Worm (Caenorhabditis elegans) whole organism, L4 larva: Measurements from ENCODE around the gene D1086.1.
A peak's percentile ranks its signal among the peaks of the same experiment; 100 is the strongest.

ENCODE experiments used
- F10B5.3 ChIP-seq: sonication (generic microtip); optimal IDR thresholded peaks from 2 replicates; lab custom pipeline; 2016; ENCODE audit warnings: mild to moderate bottlenecking, missing genetic modification characterization, missing compliant biosample characterization
- F37D6.2 ChIP-seq: sonication (generic microtip); optimal IDR thresholded peaks from 2 replicates; lab custom pipeline; 2016; ENCODE audit warnings: mild to moderate bottlenecking, missing genetic modification characterization, missing compliant biosample characterization
- F49E8.2 ChIP-seq: sonication (generic microtip); optimal IDR thresholded peaks from 2 replicates; lab custom pipeline; 2016; ENCODE audit warnings: missing compliant biosample characterization, mild to moderate bottlenecking, missing genetic modification characterization, borderline replicate concordance
- R02D3.7 ChIP-seq: fragments of 150-350 bp; sonication (generic microtip); optimal IDR thresholded peaks from 3 replicates; lab custom pipeline; 2014; ENCODE audit warnings: missing biosample characterization, missing genetic modification characterization
- T26A8.4 ChIP-seq: fragments of 200-800 bp; sonication (Bioruptor generic); IDR thresholded peaks from 2 replicates; pipeline ENCODE4 v1.3.6; 2022; ENCODE audit warnings: missing genetic modification characterization, missing compliant biosample characterization
- Y5F2A.4 ChIP-seq: fragments of 200-800 bp; sonication (Bioruptor generic); optimal IDR thresholded peaks from 2 replicates; lab custom pipeline; 2018; ENCODE audit warnings: mild to moderate bottlenecking, missing genetic modification characterization, missing compliant biosample characterization
- ZK337.2 ChIP-seq: fragments of 200-800 bp; sonication (Bioruptor generic); IDR thresholded peaks from 2 replicates; pipeline ENCODE4 v1.3.6; 2022; ENCODE audit warnings: missing genetic modification reagents, missing genetic modification characterization, missing compliant biosample characterization
- aha-1 ChIP-seq: fragments of 150-350 bp; peaks from one replicate; lab custom pipeline; 2014; ENCODE audit warnings: missing biosample characterization, missing genetic modification characterization
- ama-1 ChIP-seq: fragments of 150-350 bp; optimal IDR thresholded peaks from 2 replicates; lab custom pipeline; 2014; ENCODE audit warnings: inconsistent platforms, mixed read lengths
- ctbp-1 ChIP-seq: fragments of 200-800 bp; sonication (Bioruptor generic); IDR thresholded peaks from 2 replicates; pipeline ENCODE4 v1.3.6; 2022; ENCODE audit warnings: missing genetic modification reagents, missing genetic modification characterization, missing compliant biosample characterization
- dmd-6 ChIP-seq: fragments of 200-800 bp; sonication (Bioruptor generic); IDR thresholded peaks from 2 replicates; pipeline ENCODE4 v1.3.6; 2022; ENCODE audit warnings: missing genetic modification reagents, missing genetic modification characterization, missing compliant biosample characterization
- dmd-8 ChIP-seq: fragments of 200-800 bp; sonication (Bioruptor generic); IDR thresholded peaks from 2 replicates; pipeline ENCODE4 v1.3.6; 2022; ENCODE audit warnings: missing genetic modification characterization, missing compliant biosample characterization
- dmd-9 ChIP-seq: fragments of 200-800 bp; sonication (Bioruptor generic); IDR thresholded peaks from 2 replicates; pipeline ENCODE4 v1.3.6; 2022; ENCODE audit warnings: missing genetic modification reagents, missing genetic modification characterization, missing compliant biosample characterization
- duxl-1 ChIP-seq: sonication (generic microtip); optimal IDR thresholded peaks from 2 replicates; lab custom pipeline; 2016; ENCODE audit warnings: mild to moderate bottlenecking, missing genetic modification characterization, moderate library complexity, missing compliant biosample characterization; ENCODE audit not compliant: poor library complexity
- dve-1 ChIP-seq: sonication (generic microtip); optimal IDR thresholded peaks from 2 replicates; lab custom pipeline; 2017; ENCODE audit warnings: antibody characterized with exemption, mild to moderate bottlenecking, missing genetic modification characterization, missing compliant biosample characterization; ENCODE audit not compliant: insufficient read depth
- egl-27 ChIP-seq: sonication (generic microtip); optimal IDR thresholded peaks from 3 replicates; lab custom pipeline; 2017; ENCODE audit warnings: missing biosample characterization, missing genetic modification reagents, missing genetic modification characterization
- fkh-10 ChIP-seq: fragments of 150-350 bp; optimal IDR thresholded peaks from 2 replicates; lab custom pipeline; 2014; ENCODE audit warnings: missing biosample characterization, missing genetic modification reagents, missing genetic modification characterization
- fos-1 ChIP-seq: fragments of 150-350 bp; optimal IDR thresholded peaks from 2 replicates; lab custom pipeline; 2014; ENCODE audit warnings: missing biosample characterization, missing genetic modification characterization
- gei-8 ChIP-seq: fragments of 200-800 bp; sonication (Bioruptor generic); optimal IDR thresholded peaks from 2 replicates; lab custom pipeline; 2018; ENCODE audit warnings: mild to moderate bottlenecking, missing genetic modification characterization, missing compliant biosample characterization
- hif-1 ChIP-seq, 2 experiments: sonication (generic microtip); optimal IDR thresholded peaks; 2 replicates each; lab custom pipeline; 2016 to 2017; ENCODE audit warnings: missing compliant biosample characterization in 2 of 2, missing genetic modification characterization in 2 of 2, missing genetic modification reagents in 2 of 2, missing genotype in 2 of 2, mild to moderate bottlenecking in 1 of 2
- hlh-30 ChIP-seq: sonication (generic microtip); optimal IDR thresholded peaks from 2 replicates; lab custom pipeline; 2017; ENCODE audit warnings: antibody characterized with exemption, mild to moderate bottlenecking, missing genetic modification characterization, missing compliant biosample characterization; ENCODE audit not compliant: insufficient read depth
- lim-7 ChIP-seq: fragments of 200-800 bp; sonication (Bioruptor generic); IDR thresholded peaks from 2 replicates; pipeline ENCODE4 v1.3.6; 2022; ENCODE audit warnings: missing genetic modification characterization, missing compliant biosample characterization
- lin-1 ChIP-seq: fragments of 200-800 bp; sonication (Bioruptor generic); IDR thresholded peaks from 2 replicates; pipeline ENCODE4 v1.3.6; 2022; ENCODE audit warnings: missing genetic modification reagents, missing genetic modification characterization, missing compliant biosample characterization
- lin-15B ChIP-seq: fragments of 150-350 bp; sonication (generic microtip); optimal IDR thresholded peaks from 3 replicates; lab custom pipeline; 2014; ENCODE audit warnings: missing biosample characterization, missing genetic modification characterization
- lin-39 ChIP-seq: fragments of 150-350 bp; optimal IDR thresholded peaks from 2 replicates; lab custom pipeline; 2014; ENCODE audit warnings: missing biosample characterization, missing genetic modification reagents, missing genetic modification characterization
- madf-5 ChIP-seq, 2 experiments: fragments of 200-800 bp; sonication (Bioruptor generic); IDR thresholded peaks; 2 replicates each; pipeline ENCODE4 v1.3.6; 2022; ENCODE audit warnings: missing compliant biosample characterization in 2 of 2, missing genetic modification characterization in 2 of 2
- madf-9 ChIP-seq: fragments of 200-800 bp; sonication (Bioruptor generic); conservative IDR thresholded peaks from 2 replicates; pipeline ENCODE4 v1.3.6; 2022; ENCODE audit warnings: missing genetic modification reagents, missing genetic modification characterization, missing compliant biosample characterization
- mdl-1 ChIP-seq, 2 experiments: fragments of 150-350 bp in 1 of 2; sonication (generic microtip) in 1 of 2; optimal IDR thresholded peaks; 2 replicates each; lab custom pipeline; 2014 to 2017; ENCODE audit warnings: missing biosample characterization in 2 of 2, missing genetic modification characterization in 2 of 2
- mes-2 ChIP-seq: sonication (generic microtip); optimal IDR thresholded peaks from 2 replicates; lab custom pipeline; 2016; ENCODE audit warnings: missing genotype, mild to moderate bottlenecking, missing genetic modification characterization, missing compliant biosample characterization; ENCODE audit not compliant: poor library complexity, severe bottlenecking
- nhr-11 ChIP-seq: fragments of 150-350 bp; optimal IDR thresholded peaks from 2 replicates; lab custom pipeline; 2014; ENCODE audit warnings: missing biosample characterization, missing genetic modification characterization
- nhr-237 ChIP-seq: sonication (generic microtip); optimal IDR thresholded peaks from 2 replicates; lab custom pipeline; 2017; ENCODE audit warnings: missing biosample characterization, missing genetic modification characterization
- nhr-25 ChIP-seq: sonication (generic microtip); optimal IDR thresholded peaks from 2 replicates; lab custom pipeline; 2017; ENCODE audit warnings: missing genetic modification characterization, mild to moderate bottlenecking, missing compliant biosample characterization, antibody characterized with exemption, moderate library complexity, borderline replicate concordance; ENCODE audit not compliant: insufficient read depth
- nhr-28 ChIP-seq: fragments of 150-350 bp; optimal IDR thresholded peaks from 2 replicates; lab custom pipeline; 2014; ENCODE audit warnings: missing biosample characterization, missing genetic modification characterization
- nhr-42 ChIP-seq: fragments of 200-800 bp; sonication (Bioruptor generic); IDR thresholded peaks from 2 replicates; pipeline ENCODE4 v1.3.6; 2022; ENCODE audit warnings: missing genetic modification characterization, missing compliant biosample characterization
- nhr-76 ChIP-seq: fragments of 150-350 bp; optimal IDR thresholded peaks from 2 replicates; lab custom pipeline; 2014; ENCODE audit warnings: missing biosample characterization, missing genetic modification characterization
- pha-4 ChIP-seq, 2 experiments: fragments of 150-350 bp in 1 of 2; fragments of 200-800 bp in 1 of 2; sonication (Bioruptor generic) in 1 of 2; IDR thresholded peaks in 1 of 2; optimal IDR thresholded peaks in 1 of 2; 2 replicates each; pipeline versions ENCODE4 v1.3.6 to Lab custom; 2014 to 2022; ENCODE audit warnings: missing genetic modification characterization in 2 of 2, missing genetic modification reagents in 2 of 2, missing biosample characterization in 1 of 2, missing compliant biosample characterization in 1 of 2
- php-3 ChIP-seq: fragments of 200-800 bp; sonication (Bioruptor generic); IDR thresholded peaks from 2 replicates; pipeline ENCODE4 v1.3.6; 2022; ENCODE audit warnings: missing genetic modification reagents, missing genetic modification characterization, missing compliant biosample characterization
- sdz-12 ChIP-seq: fragments of 200-800 bp; sonication (Bioruptor generic); optimal IDR thresholded peaks from 2 replicates; lab custom pipeline; 2018; ENCODE audit warnings: mild to moderate bottlenecking, missing genetic modification characterization, missing compliant biosample characterization
- snpc-4 ChIP-seq: fragments of 150-350 bp; optimal IDR thresholded peaks from 2 replicates; lab custom pipeline; 2014; ENCODE audit warnings: missing biosample characterization, missing genetic modification characterization
- tag-97 ChIP-seq: fragments of 200-800 bp; sonication (Bioruptor generic); IDR thresholded peaks from 2 replicates; pipeline ENCODE4 v1.3.6; 2022; ENCODE audit warnings: missing genetic modification characterization, missing compliant biosample characterization
- unc-130 ChIP-seq: sonication (generic microtip); optimal IDR thresholded peaks from 2 replicates; lab custom pipeline; 2016; ENCODE audit warnings: missing genetic modification reagents, missing genetic modification characterization, missing compliant biosample characterization
- unc-62 ChIP-seq, 3 experiments: fragments of 150-350 bp in 1 of 3; sonication (generic microtip); optimal IDR thresholded peaks in 2 of 3; peaks in 1 of 3; 1 replicate in 1 of 3; 2 replicates in 2 of 3; lab custom pipeline; 2014 to 2017; ENCODE audit warnings: missing biosample characterization in 3 of 3, missing genetic modification characterization in 3 of 3, missing genetic modification reagents in 3 of 3, missing genotype in 1 of 3
- vab-7 ChIP-seq: fragments of 200-800 bp; sonication (Bioruptor generic); IDR thresholded peaks from 2 replicates; pipeline ENCODE4 v1.3.6; 2022; ENCODE audit warnings: missing genetic modification reagents, missing genetic modification characterization, missing compliant biosample characterization
- zag-1 ChIP-seq: fragments of 150-350 bp; optimal IDR thresholded peaks from 2 replicates; lab custom pipeline; 2014; ENCODE audit warnings: missing biosample characterization, missing genetic modification characterization
- zfp-2 ChIP-seq: sonication (generic microtip); optimal IDR thresholded peaks from 2 replicates; lab custom pipeline; 2016; ENCODE audit warnings: mild to moderate bottlenecking, missing genetic modification characterization, missing compliant biosample characterization
- zip-11 ChIP-seq: fragments of 200-800 bp; sonication (Bioruptor generic); IDR thresholded peaks from 2 replicates; pipeline ENCODE4 v1.3.6; 2022; ENCODE audit warnings: missing genetic modification characterization, missing compliant biosample characterization
- zip-2 ChIP-seq: fragments of 150-350 bp; optimal IDR thresholded peaks from 2 replicates; lab custom pipeline; 2014; ENCODE audit warnings: missing biosample characterization, missing genetic modification characterization

The D1086.1 gene

ce11 chrV:14088051-14088450 is 10.6 kb upstream of the D1086.1 start, which contains the start of gene D1086.19:
Gene D1086.19 (plus strand): TSS chrV:14088351.
- TF ChIP-seq ZK337.2 (no peak), dmd-6 (GFP tag; lab: Robert Waterston, UW) (no peak), nhr-76 (tag; lab: Kevin White, UChicago) (no peak), lin-15B (no peak), fkh-10 (GFP tag; lab: Kevin White, UChicago) (no peak), madf-9 (no peak), gei-8 (GFP tag; lab: Kevin White, UChicago) (no peak), F49E8.2 (tag; lab: Kevin White, UChicago) (no peak), unc-130 (GFP tag; lab: Kevin White, UChicago) (no peak), pha-4 (GFP tag; IDR thresholded peaks at IDR 0.05; lab: Robert Waterston, UW) (no peak), pha-4 (tag; optimal IDR thresholded peaks at IDR 0.05; lab: Kevin White, UChicago) (no peak), nhr-25 (tag; lab: Kevin White, UChicago) (no peak), zip-11 (GFP tag; lab: Robert Waterston, UW) (no peak), lim-7 (GFP tag; lab: Robert Waterston, UW) (no peak), ama-1 (lab: Kevin White, UChicago) (no peak), nhr-11 (tag; lab: Kevin White, UChicago) (no peak), egl-27 (tag; lab: Kevin White, UChicago) (no peak), mes-2 (tag; lab: Kevin White, UChicago) (no peak), Y5F2A.4 (GFP tag; lab: Kevin White, UChicago) (no peak), lin-39 (tag; lab: Kevin White, UChicago) (no peak), vab-7 (GFP tag; lab: Robert Waterston, UW) (no peak)

ce11 chrV:14090309-14090967 is 8.2 kb upstream of the D1086.1 start, which contains the start of the genes D1086.5 and him-5:
Gene D1086.5 (minus strand): TSS chrV:14090359.
Gene him-5 (plus strand): TSS chrV:14090426.
- TF ChIP-seq duxl-1, result no peak
- TF ChIP-seq fos-1, result no peak
- no peak for TF ChIP-seq lin-1 (GFP tag; lab: Robert Waterston, UW)
- no peak for TF ChIP-seq F10B5.3 (tag; lab: Kevin White, UChicago)
- no peak for TF ChIP-seq F37D6.2
- TF ChIP-seq unc-62 (GFP tag; optimal IDR thresholded peaks at IDR 0.05 in 1 of 2; lab: Kevin White, UChicago), result peak in 1 of 2 experiments; percentile 57
- TF ChIP-seq unc-62 (tag; optimal IDR thresholded peaks at IDR 0.05; lab: Kevin White, UChicago), result no peak
- TF ChIP-seq hlh-30, result no peak
- TF ChIP-seq madf-5 (GFP tag; IDR thresholded peaks at IDR 0.05; lab: Robert Waterston, UW), result no peak
- no peak for TF ChIP-seq T26A8.4

DNA sequence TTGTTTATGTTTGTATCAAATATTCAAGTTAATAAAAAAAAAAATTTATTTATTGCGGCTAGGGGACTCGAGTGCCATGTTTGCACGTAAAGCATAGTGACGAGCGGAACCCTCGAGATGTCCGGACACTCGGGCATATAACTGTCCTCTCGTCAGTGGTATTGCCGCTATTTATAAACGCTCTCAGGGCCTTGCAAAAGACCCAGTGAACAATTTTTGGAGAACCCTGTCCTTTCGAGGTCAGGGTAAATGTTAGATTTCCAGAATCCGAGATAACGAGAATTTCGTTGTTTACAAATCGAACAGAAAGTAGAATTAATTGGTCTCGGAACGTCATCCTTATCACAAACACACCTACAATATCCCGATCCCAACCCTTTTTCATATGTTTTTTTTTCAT is 6.3 kb upstream of the D1086.1 start, which contains the start of gene D1086.3:
D1086.3 (plus strand) TSS at position 390 of the 400 bp plus-strand sequence.
- TF ChIP-seq zip-2 (tag; lab: Kevin White, UChicago) (no peak), mdl-1 (tag; optimal IDR thresholded peaks at IDR 0.05; lab: Kevin White, UChicago) (no peak), dve-1 (tag; lab: Kevin White, UChicago) (no peak), R02D3.7 (tag; lab: Kevin White, UChicago) (no peak), dmd-9 (GFP tag; lab: Robert Waterston, UW) (no peak), aha-1 (tag; lab: Kevin White, UChicago) (no peak), F37D6.2 (no peak), Y5F2A.4 (GFP tag; lab: Kevin White, UChicago) (no peak), nhr-11 (tag; lab: Kevin White, UChicago) (no peak), ctbp-1 (GFP tag; lab: Robert Waterston, UW) (no peak), zag-1 (tag; lab: Kevin White, UChicago) (no peak), ama-1 (lab: Kevin White, UChicago) (peak; percentile 97), dmd-8 (no peak), zfp-2 (no peak), nhr-28 (tag; lab: Kevin White, UChicago) (no peak), nhr-237 (tag; lab: Kevin White, UChicago) (no peak), hlh-30 (peak; percentile 38), nhr-42 (no peak), sdz-12 (no peak), tag-97 (GFP tag; lab: Robert Waterston, UW) (no peak), hif-1 (tag; optimal IDR thresholded peaks at IDR 0.05; lab: Kevin White, UChicago) (no peak), php-3 (0 out of 2 replicates have a peak, but pooled peaks have one; percentile 20), snpc-4 (tag; lab: Kevin White, UChicago) (peak; percentile 88)
